Fruit fly (Drosophila melanogaster): ENCODE measurements around the gene CG33783.

- TF ChIP-seq Crg-1 (GFP tag; optimal IDR thresholded peaks at IDR 0.05), result no peak
- no peak for TF ChIP-seq CG7045 (GFP tag; optimal IDR thresholded peaks at IDR 0.05)
- TF ChIP-seq kay (GFP tag; ENCODE audit: borderline replicate concordance), result peak; percentile 65
- no peak for TF ChIP-seq tj (GFP tag; optimal IDR thresholded peaks at IDR 0.05)
- TF ChIP-seq Hr96 (GFP tag; optimal IDR thresholded peaks at IDR 0.05), result no peak
- TF ChIP-seq CG12768 (GFP tag; optimal IDR thresholded peaks at IDR 0.05), result no peak
- no peak for TF ChIP-seq bab1 (GFP tag; optimal IDR thresholded peaks at IDR 0.05)
Observed at dm6 chr3R:10095052-10095451, 28.5 kb downstream of the CG33783 start.
